Fruit fly (Drosophila melanogaster): ENCODE results near the gene CG15544.

CG15544 gene

dm6 chr3R:30874679-30875078 lies 47.1 kb downstream of the CG15544 start (continued):
- 0 out of 2 replicates have a peak, but pooled peaks have one; percentile 28 for TF ChIP-seq vvl (GFP tag; IDR thresholded peaks at IDR 0.05)
- TF ChIP-seq Bteb2 (GFP tag; optimal IDR thresholded peaks at IDR 0.05) = no peak
- TF ChIP-seq tna (GFP tag; IDR thresholded peaks at IDR 0.05; ENCODE audit: partially characterized antibody) = no peak
- no peak for TF ChIP-seq btn (GFP tag; optimal IDR thresholded peaks at IDR 0.05)
- TF ChIP-seq CG17802 (tag; optimal IDR thresholded peaks at IDR 0.05) = no peak
- TF ChIP-seq Sry-β (GFP tag; optimal IDR thresholded peaks at IDR 0.05) = no peak
- 0 out of 2 replicates have a peak, but pooled peaks have one; percentile 34 for TF ChIP-seq sens-2 (GFP tag; IDR thresholded peaks at IDR 0.05)
- TF ChIP-seq CG2129 (GFP tag; IDR thresholded peaks at IDR 0.05; ENCODE audit: partially characterized antibody) = no peak
- no peak for TF ChIP-seq CG11085 (GFP tag; IDR thresholded peaks at IDR 0.05)
- no peak for TF ChIP-seq slou (GFP tag; optimal IDR thresholded peaks at IDR 0.05)
- TF ChIP-seq MBD-R2 (GFP tag; IDR thresholded peaks at IDR 0.05) = no peak
- peak in 1 of 2 experiments; percentile 59 for TF ChIP-seq Hr78 (GFP tag; optimal IDR thresholded peaks at IDR 0.05)
- peak; percentile 61 for TF ChIP-seq CG12071 (GFP tag; optimal IDR thresholded peaks at IDR 0.05)
- TF ChIP-seq CG34376 (GFP tag; optimal IDR thresholded peaks at IDR 0.05) = no peak
- TF ChIP-seq ac (GFP tag; optimal IDR thresholded peaks at IDR 0.05) = no peak
- peak; percentile 5 for TF ChIP-seq CG2712 (tag; optimal IDR thresholded peaks at IDR 0.05)
- TF ChIP-seq CG9215 (GFP tag; IDR thresholded peaks at IDR 0.05) = no peak
- TF ChIP-seq pum (GFP tag; optimal IDR thresholded peaks at IDR 0.05) = no peak

- TF ChIP-seq CG14667 (GFP tag; IDR thresholded peaks at IDR 0.05) (no peak), Doc2 (GFP tag; IDR thresholded peaks at IDR 0.05) (no peak), Lhr (GFP tag; optimal IDR thresholded peaks at IDR 0.05) (no peak), grau (tag; optimal IDR thresholded peaks at IDR 0.05) (peak; percentile 14), CG3995 (GFP tag; optimal IDR thresholded peaks at IDR 0.05) (no peak), pnt (GFP tag; optimal IDR thresholded peaks at IDR 0.05) (no peak), crol (GFP tag; IDR thresholded peaks at IDR 0.05) (no peak), nerfin-2 (GFP tag; IDR thresholded peaks at IDR 0.05; ENCODE audit: partially characterized antibody) (no peak), chm (GFP tag; IDR thresholded peaks at IDR 0.05) (no peak), Adf1 (GFP tag; IDR thresholded peaks at IDR 0.05) (peak; percentile 6; the same call in 1 of the 2 replicates), CG1529 (GFP tag; optimal IDR thresholded peaks at IDR 0.05) (no peak), CG2202 (tag; optimal IDR thresholded peaks at IDR 0.05) (no peak), Nf-YA (GFP tag; IDR thresholded peaks at IDR 0.05) (no peak), inv (GFP tag; IDR thresholded peaks at IDR 0.05; ENCODE audit: partially characterized antibody) (no peak), CG11456 (GFP tag; IDR thresholded peaks at IDR 0.05) (no peak), esg (GFP tag; conservative IDR thresholded peaks at IDR 0.05) (no peak), CG10321 (GFP tag; IDR thresholded peaks at IDR 0.05) (no peak), rib (GFP tag; IDR thresholded peaks at IDR 0.05) (no peak), cg (GFP tag; optimal IDR thresholded peaks at IDR 0.05) (no peak), Poxn (GFP tag; IDR thresholded peaks at IDR 0.05) (no peak), MTF-1 (GFP tag; optimal IDR thresholded peaks at IDR 0.05; ENCODE audit: borderline replicate concordance) (no peak), odd (GFP tag; optimal IDR thresholded peaks at IDR 0.05) (no peak), CG42726 (GFP tag; IDR thresholded peaks at IDR 0.05; ENCODE audit: partially characterized antibody) (no peak), sd (tag; optimal IDR thresholded peaks at IDR 0.05) (peak; percentile 3), CG17568 (GFP tag; optimal IDR thresholded peaks at IDR 0.05) (no peak), tll (GFP tag; optimal IDR thresholded peaks at IDR 0.05) (no peak), ranshi (GFP tag; IDR thresholded peaks at IDR 0.05) (no peak), dmrt99B (tag; optimal IDR thresholded peaks at IDR 0.05) (no peak), CG12769 (tag; optimal IDR thresholded peaks at IDR 0.05) (no peak), kay (GFP tag; optimal IDR thresholded peaks at IDR 0.05) (no peak), CG18011 (GFP tag; optimal IDR thresholded peaks at IDR 0.05) (no peak), CG10654 (GFP tag; optimal IDR thresholded peaks at IDR 0.05) (no peak)
Measured at dm6 chr3R:30876136-30876683, 48.6 kb downstream of the CG15544 start, which contains the start of gene CG15546. TSS of gene CG15546 (minus strand) at chr3R:30876186.

Data from whole organism, embryonic.